Worm (Caenorhabditis elegans) whole organism, L3 larva: ENCODE measurements around the gene F59A6.2.
A peak's percentile ranks its signal among the peaks of the same experiment; 100 is the strongest.

Source experiments
- R02D3.7 ChIP-seq: fragments of 150-350 bp; optimal IDR thresholded peaks from 2 replicates; lab custom pipeline; 2014; ENCODE audit warnings: missing biosample characterization, missing genetic modification characterization
- ZK546.5 ChIP-seq: sonication (generic microtip); optimal IDR thresholded peaks from 2 replicates; lab custom pipeline; 2017; ENCODE audit warnings: missing biosample characterization, missing genetic modification characterization
- aly-2 ChIP-seq: fragments of 150-350 bp; optimal IDR thresholded peaks from 2 replicates; lab custom pipeline; 2014; ENCODE audit warnings: missing biosample characterization, missing genetic modification characterization
- ama-1 ChIP-seq: fragments of 150-350 bp; optimal IDR thresholded peaks from 2 replicates; lab custom pipeline; 2018
- ceh-16 ChIP-seq: sonication (generic microtip); optimal IDR thresholded peaks from 2 replicates; lab custom pipeline; 2017; ENCODE audit warnings: missing biosample characterization, missing genetic modification characterization
- ceh-28 ChIP-seq: fragments of 150-350 bp; optimal IDR thresholded peaks from 2 replicates; lab custom pipeline; 2014; ENCODE audit warnings: missing biosample characterization, missing genetic modification reagents, missing genetic modification characterization
- ceh-82 ChIP-seq: fragments of 150-350 bp; optimal IDR thresholded peaks from 2 replicates; lab custom pipeline; 2014; ENCODE audit warnings: missing biosample characterization, missing genetic modification characterization
- ceh-9 ChIP-seq: sonication (generic microtip); optimal IDR thresholded peaks from 2 replicates; lab custom pipeline; 2018; ENCODE audit warnings: missing biosample characterization, missing genetic modification characterization
- daf-12 ChIP-seq: fragments of 150-350 bp; optimal IDR thresholded peaks from 2 replicates; lab custom pipeline; 2014; ENCODE audit warnings: missing biosample characterization, missing genetic modification reagents, missing genetic modification characterization
- egl-27 ChIP-seq: sonication (generic microtip); optimal IDR thresholded peaks from 4 replicates; lab custom pipeline; 2017; ENCODE audit warnings: missing biosample characterization, missing genetic modification reagents, missing genetic modification characterization
- egl-5 ChIP-seq: fragments of 150-350 bp; optimal IDR thresholded peaks from 2 replicates; lab custom pipeline; 2017; ENCODE audit warnings: missing biosample characterization, missing genetic modification reagents, missing genetic modification characterization, inconsistent platforms
- elt-1 ChIP-seq: fragments of 150-350 bp; optimal IDR thresholded peaks from 2 replicates; lab custom pipeline; 2014; ENCODE audit warnings: missing biosample characterization, missing genetic modification characterization
- elt-2 ChIP-seq: sonication (generic microtip); optimal IDR thresholded peaks from 2 replicates; lab custom pipeline; 2016; ENCODE audit warnings: missing genetic modification reagents, mild to moderate bottlenecking, missing genetic modification characterization, missing compliant biosample characterization
- elt-3 ChIP-seq, 3 experiments: fragments of 150-350 bp in 1 of 3; sonication (generic microtip) in 2 of 3; optimal IDR thresholded peaks; 2 replicates in 2 of 3; 4 replicates in 1 of 3; lab custom pipeline; 2014 to 2017; ENCODE audit warnings: missing biosample characterization in 3 of 3, missing genetic modification characterization in 3 of 3
- eor-1 ChIP-seq, 2 experiments: fragments of 150-350 bp; optimal IDR thresholded peaks; 2 replicates each; lab custom pipeline; 2014 to 2018; ENCODE audit warnings: missing biosample characterization in 2 of 2, missing genetic modification characterization in 2 of 2
- fkh-10 ChIP-seq: sonication (generic microtip); optimal IDR thresholded peaks from 2 replicates; lab custom pipeline; 2017; ENCODE audit warnings: missing biosample characterization, missing genetic modification reagents, missing genetic modification characterization
- fkh-2 ChIP-seq: fragments of 150-350 bp; optimal IDR thresholded peaks from 2 replicates; lab custom pipeline; 2014; ENCODE audit warnings: missing biosample characterization, missing genetic modification reagents, missing genetic modification characterization
- fos-1 ChIP-seq: fragments of 150-350 bp; optimal IDR thresholded peaks from 2 replicates; lab custom pipeline; 2014; ENCODE audit warnings: missing biosample characterization, missing genetic modification characterization
- hmg-11 ChIP-seq: sonication (generic microtip); optimal IDR thresholded peaks from 2 replicates; lab custom pipeline; 2016; ENCODE audit warnings: missing genetic modification characterization, missing compliant biosample characterization
- jun-1 ChIP-seq: fragments of 150-350 bp; optimal IDR thresholded peaks from 2 replicates; lab custom pipeline; 2014; ENCODE audit warnings: missing biosample characterization, missing genetic modification reagents, missing genetic modification characterization
- lin-15B ChIP-seq: fragments of 150-350 bp; optimal IDR thresholded peaks from 2 replicates; lab custom pipeline; 2014; ENCODE audit warnings: missing biosample characterization, missing genetic modification characterization
- lin-39 ChIP-seq: fragments of 150-350 bp; optimal IDR thresholded peaks from 2 replicates; lab custom pipeline; 2018; ENCODE audit warnings: missing biosample characterization, missing genetic modification reagents, missing genetic modification characterization
- lsy-12 ChIP-seq: sonication (generic microtip); optimal IDR thresholded peaks from 2 replicates; lab custom pipeline; 2016; ENCODE audit warnings: mild to moderate bottlenecking, missing genetic modification characterization, missing compliant biosample characterization
- mdl-1 ChIP-seq: fragments of 150-350 bp; optimal IDR thresholded peaks from 2 replicates; lab custom pipeline; 2014; ENCODE audit warnings: missing biosample characterization, missing genetic modification characterization
- mml-1 ChIP-seq: fragments of 150-350 bp; sonication (generic microtip); optimal IDR thresholded peaks from 3 replicates; lab custom pipeline; 2014; ENCODE audit warnings: missing biosample characterization, missing genetic modification characterization
- nfya-1 ChIP-seq: sonication (generic microtip); optimal IDR thresholded peaks from 2 replicates; lab custom pipeline; 2017; ENCODE audit warnings: missing genetic modification characterization, mild to moderate bottlenecking, missing compliant biosample characterization, antibody characterized with exemption, moderate library complexity; ENCODE audit not compliant: insufficient read depth
- nhr-11 ChIP-seq: fragments of 150-350 bp; optimal IDR thresholded peaks from 2 replicates; lab custom pipeline; 2014; ENCODE audit warnings: missing biosample characterization, missing genetic modification characterization
- nhr-12 ChIP-seq: fragments of 150-350 bp; optimal IDR thresholded peaks from 2 replicates; lab custom pipeline; 2014; ENCODE audit warnings: missing biosample characterization, missing genetic modification characterization
- nhr-23 ChIP-seq: fragments of 150-350 bp; optimal IDR thresholded peaks from 2 replicates; lab custom pipeline; 2014; ENCODE audit warnings: missing biosample characterization, missing genetic modification reagents, missing genetic modification characterization
- nhr-237 ChIP-seq: fragments of 150-350 bp; optimal IDR thresholded peaks from 2 replicates; lab custom pipeline; 2014; ENCODE audit warnings: missing biosample characterization, missing genetic modification characterization
- nhr-25 ChIP-seq: sonication (generic microtip); optimal IDR thresholded peaks from 2 replicates; lab custom pipeline; 2017; ENCODE audit warnings: missing biosample characterization, missing genetic modification characterization
- nhr-28 ChIP-seq: fragments of 150-350 bp; optimal IDR thresholded peaks from 2 replicates; lab custom pipeline; 2014; ENCODE audit warnings: missing biosample characterization, missing genetic modification characterization
- nhr-43 ChIP-seq: sonication (generic microtip); optimal IDR thresholded peaks from 2 replicates; lab custom pipeline; 2016; ENCODE audit warnings: mild to moderate bottlenecking, missing genetic modification characterization, missing compliant biosample characterization; ENCODE audit not compliant: poor library complexity, severe bottlenecking
- nhr-67 ChIP-seq: fragments of 150-350 bp; optimal IDR thresholded peaks from 2 replicates; lab custom pipeline; 2014; ENCODE audit warnings: missing biosample characterization, missing genetic modification characterization
- nhr-76 ChIP-seq: fragments of 150-350 bp; sonication (generic microtip); optimal IDR thresholded peaks from 5 replicates; lab custom pipeline; 2014; ENCODE audit warnings: missing biosample characterization, missing genetic modification characterization
- nhr-77 ChIP-seq: fragments of 150-350 bp; optimal IDR thresholded peaks from 2 replicates; lab custom pipeline; 2014; ENCODE audit warnings: missing biosample characterization, missing genetic modification characterization
- pha-4 ChIP-seq: fragments of 150-350 bp; optimal IDR thresholded peaks from 2 replicates; lab custom pipeline; 2014; ENCODE audit warnings: missing biosample characterization, missing genetic modification reagents, missing genetic modification characterization
- pqm-1 ChIP-seq: fragments of 150-350 bp; optimal IDR thresholded peaks from 2 replicates; lab custom pipeline; 2017; ENCODE audit warnings: missing biosample characterization, missing genetic modification characterization, inconsistent platforms
- sea-2 ChIP-seq: fragments of 150-350 bp; sonication (generic microtip); optimal IDR thresholded peaks from 4 replicates; lab custom pipeline; 2014; ENCODE audit warnings: missing biosample characterization, missing genetic modification reagents, missing genetic modification characterization
- skn-1 ChIP-seq: fragments of 150-350 bp; optimal IDR thresholded peaks from 2 replicates; lab custom pipeline; 2014; ENCODE audit warnings: missing biosample characterization, missing genetic modification characterization
- snpc-4 ChIP-seq: fragments of 150-350 bp; optimal IDR thresholded peaks from 2 replicates; lab custom pipeline; 2014; ENCODE audit warnings: missing biosample characterization, missing genetic modification characterization
- tbx-2 ChIP-seq: sonication (generic microtip); optimal IDR thresholded peaks from 2 replicates; lab custom pipeline; 2016; ENCODE audit warnings: mild to moderate bottlenecking, missing genetic modification characterization, missing compliant biosample characterization
- unc-39 ChIP-seq: sonication (generic microtip); optimal IDR thresholded peaks from 4 replicates; lab custom pipeline; 2017; ENCODE audit warnings: missing biosample characterization, missing genetic modification characterization
- unc-62 ChIP-seq: fragments of 150-350 bp; sonication (generic microtip); optimal IDR thresholded peaks from 4 replicates; lab custom pipeline; 2014; ENCODE audit warnings: missing biosample characterization, missing genetic modification reagents, missing genetic modification characterization
- zag-1 ChIP-seq: fragments of 150-350 bp; optimal IDR thresholded peaks from 2 replicates; lab custom pipeline; 2014; ENCODE audit warnings: missing biosample characterization, missing genetic modification characterization
- ztf-11 ChIP-seq: fragments of 150-350 bp; optimal IDR thresholded peaks from 2 replicates; lab custom pipeline; 2014; ENCODE audit warnings: missing biosample characterization, missing genetic modification characterization
- ztf-4 ChIP-seq: fragments of 150-350 bp; optimal IDR thresholded peaks from 2 replicates; lab custom pipeline; 2014; ENCODE audit warnings: missing biosample characterization, missing genetic modification characterization

F59A6.2 gene

ce11 chrII:5056254-5056653, 41.8 kb downstream of the F59A6.2 start:
- TF ChIP-seq elt-2 (tag; lab: Kevin White, UChicago) (peak; percentile 2), daf-12 (tag; lab: Kevin White, UChicago) (no peak), unc-39 (tag; lab: Kevin White, UChicago) (no peak), nhr-23 (tag; lab: Kevin White, UChicago) (no peak)
- TF ChIP-seq, all 47 proteins: peak for 1

- no peak for TF ChIP-seq mml-1 (tag; lab: Kevin White, UChicago)
- no peak for TF ChIP-seq egl-27 (tag; lab: Kevin White, UChicago)
- TF ChIP-seq nhr-25, result peak; percentile 79
- no peak for TF ChIP-seq skn-1 (tag; lab: Kevin White, UChicago)
- no peak for TF ChIP-seq mdl-1
- no peak for TF ChIP-seq ztf-4 (tag; lab: Kevin White, UChicago)
- no peak for TF ChIP-seq elt-3 (tag; optimal IDR thresholded peaks at IDR 0.05; lab: Kevin White, UChicago)
- no peak for TF ChIP-seq nhr-76 (tag; lab: Kevin White, UChicago)
- TF ChIP-seq ceh-9 (tag; lab: Kevin White, UChicago), result no peak
- no peak for TF ChIP-seq ceh-28 (tag; lab: Kevin White, UChicago)
- TF ChIP-seq nhr-28 (tag; lab: Kevin White, UChicago), result no peak
- no peak for TF ChIP-seq fkh-2
- no peak for TF ChIP-seq daf-12 (tag; lab: Kevin White, UChicago)
- no peak for TF ChIP-seq unc-62
- peak; percentile 46 for TF ChIP-seq nhr-23 (tag; lab: Kevin White, UChicago)
- no peak for TF ChIP-seq nhr-237
- no peak for TF ChIP-seq sea-2
- no peak for TF ChIP-seq ZK546.5 (tag; lab: Kevin White, UChicago)
- no peak for TF ChIP-seq ceh-82
- TF ChIP-seq ceh-16, result no peak
- peak; percentile 9 for TF ChIP-seq jun-1 (tag; lab: Kevin White, UChicago)
- TF ChIP-seq nhr-43, result peak; percentile 84
- TF ChIP-seq lsy-12 (tag; lab: Kevin White, UChicago), result peak; percentile 71
- TF ChIP-seq eor-1 (tag; optimal IDR thresholded peaks at IDR 0.05; lab: Kevin White, UChicago), result no peak
- no peak for TF ChIP-seq zag-1 (tag; lab: Kevin White, UChicago)
- peak; percentile 9 for TF ChIP-seq pqm-1
- no peak for TF ChIP-seq ztf-11 (tag; lab: Kevin White, UChicago)
- TF ChIP-seq R02D3.7 (tag; lab: Kevin White, UChicago), result no peak
- TF ChIP-seq ama-1 (lab: Kevin White, UChicago), result no peak
- peak; percentile 90 for TF ChIP-seq elt-2 (tag; lab: Kevin White, UChicago)
- TF ChIP-seq elt-1 (tag; lab: Kevin White, UChicago), result no peak
- peak; percentile 61 for TF ChIP-seq egl-5
- peak; percentile 37 for TF ChIP-seq lin-15B (tag; lab: Kevin White, UChicago)
- no peak for TF ChIP-seq nhr-77 (tag; lab: Kevin White, UChicago)
- no peak for TF ChIP-seq nhr-67 (tag; lab: Kevin White, UChicago)
- TF ChIP-seq snpc-4, result peak; percentile 99
- TF ChIP-seq lin-39 (tag; lab: Kevin White, UChicago), result peak; percentile 21
- TF ChIP-seq fos-1 (tag; lab: Kevin White, UChicago), result no peak
- TF ChIP-seq fkh-10 (GFP tag; lab: Kevin White, UChicago), result no peak
- TF ChIP-seq tbx-2 (tag; lab: Kevin White, UChicago), result peak; percentile 51
- peak; percentile 73 for TF ChIP-seq pha-4 (tag; lab: Kevin White, UChicago)
- TF ChIP-seq nhr-12 (tag; lab: Kevin White, UChicago), result no peak
- TF ChIP-seq nfya-1 (tag; lab: Kevin White, UChicago), result peak; percentile 43
- TF ChIP-seq aly-2 (tag; lab: Kevin White, UChicago), result no peak
- peak; percentile 67 for TF ChIP-seq hmg-11
- no peak for TF ChIP-seq nhr-11 (tag; lab: Kevin White, UChicago)
- no peak for TF ChIP-seq unc-39 (tag; lab: Kevin White, UChicago)
Measured at ce11 chrII:5057315-5057714, 42.8 kb downstream of the F59A6.2 start.
